Worm (Caenorhabditis elegans) whole organism, L3 larva: Measurements from ENCODE around the gene nhr-261.

Experiments used
- ZK546.5 ChIP-seq: sonication (generic microtip); optimal IDR thresholded peaks from 2 replicates; lab custom pipeline; 2017; ENCODE audit warnings: missing biosample characterization, missing genetic modification characterization
- ama-1 ChIP-seq: fragments of 150-350 bp; optimal IDR thresholded peaks from 2 replicates; lab custom pipeline; 2018
- ceh-16 ChIP-seq: sonication (generic microtip); optimal IDR thresholded peaks from 2 replicates; lab custom pipeline; 2017; ENCODE audit warnings: missing biosample characterization, missing genetic modification characterization
- ceh-28 ChIP-seq: fragments of 150-350 bp; optimal IDR thresholded peaks from 2 replicates; lab custom pipeline; 2014; ENCODE audit warnings: missing biosample characterization, missing genetic modification reagents, missing genetic modification characterization
- daf-12 ChIP-seq: fragments of 150-350 bp; optimal IDR thresholded peaks from 2 replicates; lab custom pipeline; 2014; ENCODE audit warnings: missing biosample characterization, missing genetic modification reagents, missing genetic modification characterization
- egl-27 ChIP-seq: sonication (generic microtip); optimal IDR thresholded peaks from 4 replicates; lab custom pipeline; 2017; ENCODE audit warnings: missing biosample characterization, missing genetic modification reagents, missing genetic modification characterization
- egl-5 ChIP-seq: fragments of 150-350 bp; optimal IDR thresholded peaks from 2 replicates; lab custom pipeline; 2017; ENCODE audit warnings: missing biosample characterization, missing genetic modification reagents, missing genetic modification characterization, inconsistent platforms
- elt-1 ChIP-seq: fragments of 150-350 bp; optimal IDR thresholded peaks from 2 replicates; lab custom pipeline; 2014; ENCODE audit warnings: missing biosample characterization, missing genetic modification characterization
- elt-2 ChIP-seq: sonication (generic microtip); optimal IDR thresholded peaks from 2 replicates; lab custom pipeline; 2016; ENCODE audit warnings: missing genetic modification reagents, mild to moderate bottlenecking, missing genetic modification characterization, missing compliant biosample characterization
- eor-1 ChIP-seq, 2 experiments: fragments of 150-350 bp; optimal IDR thresholded peaks; 2 replicates each; lab custom pipeline; 2014 to 2018; ENCODE audit warnings: missing biosample characterization in 2 of 2, missing genetic modification characterization in 2 of 2
- fkh-10 ChIP-seq: sonication (generic microtip); optimal IDR thresholded peaks from 2 replicates; lab custom pipeline; 2017; ENCODE audit warnings: missing biosample characterization, missing genetic modification reagents, missing genetic modification characterization
- hmg-11 ChIP-seq: sonication (generic microtip); optimal IDR thresholded peaks from 2 replicates; lab custom pipeline; 2016; ENCODE audit warnings: missing genetic modification characterization, missing compliant biosample characterization
- jun-1 ChIP-seq: fragments of 150-350 bp; optimal IDR thresholded peaks from 2 replicates; lab custom pipeline; 2014; ENCODE audit warnings: missing biosample characterization, missing genetic modification reagents, missing genetic modification characterization
- lin-15B ChIP-seq: fragments of 150-350 bp; optimal IDR thresholded peaks from 2 replicates; lab custom pipeline; 2014; ENCODE audit warnings: missing biosample characterization, missing genetic modification characterization
- lin-39 ChIP-seq: fragments of 150-350 bp; optimal IDR thresholded peaks from 2 replicates; lab custom pipeline; 2018; ENCODE audit warnings: missing biosample characterization, missing genetic modification reagents, missing genetic modification characterization
- lsy-12 ChIP-seq: sonication (generic microtip); optimal IDR thresholded peaks from 2 replicates; lab custom pipeline; 2016; ENCODE audit warnings: mild to moderate bottlenecking, missing genetic modification characterization, missing compliant biosample characterization
- mdl-1 ChIP-seq: fragments of 150-350 bp; optimal IDR thresholded peaks from 2 replicates; lab custom pipeline; 2014; ENCODE audit warnings: missing biosample characterization, missing genetic modification characterization
- nfya-1 ChIP-seq: sonication (generic microtip); optimal IDR thresholded peaks from 2 replicates; lab custom pipeline; 2017; ENCODE audit warnings: missing genetic modification characterization, mild to moderate bottlenecking, missing compliant biosample characterization, antibody characterized with exemption, moderate library complexity; ENCODE audit not compliant: insufficient read depth
- nhr-12 ChIP-seq: fragments of 150-350 bp; optimal IDR thresholded peaks from 2 replicates; lab custom pipeline; 2014; ENCODE audit warnings: missing biosample characterization, missing genetic modification characterization
- nhr-23 ChIP-seq: fragments of 150-350 bp; optimal IDR thresholded peaks from 2 replicates; lab custom pipeline; 2014; ENCODE audit warnings: missing biosample characterization, missing genetic modification reagents, missing genetic modification characterization
- nhr-25 ChIP-seq: sonication (generic microtip); optimal IDR thresholded peaks from 2 replicates; lab custom pipeline; 2017; ENCODE audit warnings: missing biosample characterization, missing genetic modification characterization
- nhr-43 ChIP-seq: sonication (generic microtip); optimal IDR thresholded peaks from 2 replicates; lab custom pipeline; 2016; ENCODE audit warnings: mild to moderate bottlenecking, missing genetic modification characterization, missing compliant biosample characterization; ENCODE audit not compliant: poor library complexity, severe bottlenecking
- nhr-67 ChIP-seq: fragments of 150-350 bp; optimal IDR thresholded peaks from 2 replicates; lab custom pipeline; 2014; ENCODE audit warnings: missing biosample characterization, missing genetic modification characterization
- nhr-76 ChIP-seq: fragments of 150-350 bp; sonication (generic microtip); optimal IDR thresholded peaks from 5 replicates; lab custom pipeline; 2014; ENCODE audit warnings: missing biosample characterization, missing genetic modification characterization
- pha-4 ChIP-seq: fragments of 150-350 bp; optimal IDR thresholded peaks from 2 replicates; lab custom pipeline; 2014; ENCODE audit warnings: missing biosample characterization, missing genetic modification reagents, missing genetic modification characterization
- pqm-1 ChIP-seq: fragments of 150-350 bp; optimal IDR thresholded peaks from 2 replicates; lab custom pipeline; 2017; ENCODE audit warnings: missing biosample characterization, missing genetic modification characterization, inconsistent platforms
- sea-2 ChIP-seq: fragments of 150-350 bp; sonication (generic microtip); optimal IDR thresholded peaks from 4 replicates; lab custom pipeline; 2014; ENCODE audit warnings: missing biosample characterization, missing genetic modification reagents, missing genetic modification characterization
- skn-1 ChIP-seq: fragments of 150-350 bp; optimal IDR thresholded peaks from 2 replicates; lab custom pipeline; 2014; ENCODE audit warnings: missing biosample characterization, missing genetic modification characterization
- snpc-4 ChIP-seq: fragments of 150-350 bp; optimal IDR thresholded peaks from 2 replicates; lab custom pipeline; 2014; ENCODE audit warnings: missing biosample characterization, missing genetic modification characterization
- tbx-2 ChIP-seq: sonication (generic microtip); optimal IDR thresholded peaks from 2 replicates; lab custom pipeline; 2016; ENCODE audit warnings: mild to moderate bottlenecking, missing genetic modification characterization, missing compliant biosample characterization
- unc-39 ChIP-seq: sonication (generic microtip); optimal IDR thresholded peaks from 4 replicates; lab custom pipeline; 2017; ENCODE audit warnings: missing biosample characterization, missing genetic modification characterization
- unc-62 ChIP-seq: fragments of 150-350 bp; sonication (generic microtip); optimal IDR thresholded peaks from 4 replicates; lab custom pipeline; 2014; ENCODE audit warnings: missing biosample characterization, missing genetic modification reagents, missing genetic modification characterization
- ztf-11 ChIP-seq: fragments of 150-350 bp; optimal IDR thresholded peaks from 2 replicates; lab custom pipeline; 2014; ENCODE audit warnings: missing biosample characterization, missing genetic modification characterization

Gene nhr-261

DNA sequence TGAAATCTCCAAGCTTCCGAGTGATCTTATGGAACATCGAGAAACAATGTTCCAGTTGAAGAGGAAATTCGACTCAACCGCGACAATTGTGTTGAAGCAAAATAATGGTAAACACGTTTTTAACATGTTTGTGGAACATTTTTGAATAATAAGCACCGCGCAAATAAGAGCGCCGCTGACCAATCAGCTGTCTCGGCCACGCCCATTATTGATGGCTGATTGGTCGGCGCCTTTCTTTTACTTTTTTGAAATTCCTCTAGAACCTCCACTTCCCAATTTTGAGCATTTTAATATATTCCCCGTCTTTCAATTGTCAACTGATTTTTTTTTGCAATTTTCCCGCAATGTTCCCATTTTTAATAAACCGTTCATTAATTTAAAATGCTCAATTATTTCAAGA, 43.6 kb upstream of the nhr-261 start:
- TF ChIP-seq nfya-1 (tag; lab: Kevin White, UChicago) (peak; percentile 64), ceh-16 (tag; lab: Kevin White, UChicago) (no peak)

ce11 chrII:3906615-3907190, 42.2 kb upstream of the nhr-261 start, which contains the start of the genes F53C3.11 and fbxb-103:
Gene F53C3.11, minus strand, starts transcription at chrII:3906715.
Gene fbxb-103, plus strand, starts transcription at chrII:3907140.
- no peak for TF ChIP-seq nhr-25
- TF ChIP-seq ama-1 (lab: Kevin White, UChicago), result no peak
- no peak for TF ChIP-seq mdl-1 (tag; lab: Kevin White, UChicago)
- no peak for TF ChIP-seq jun-1 (tag; lab: Kevin White, UChicago)
- no peak for TF ChIP-seq unc-62 (GFP tag; lab: Kevin White, UChicago)
- TF ChIP-seq nhr-12, result no peak
- no peak for TF ChIP-seq ceh-16 (tag; lab: Kevin White, UChicago)
- TF ChIP-seq eor-1 (tag; optimal IDR thresholded peaks at IDR 0.05; lab: Kevin White, UChicago), result no peak
- TF ChIP-seq tbx-2 (tag; lab: Kevin White, UChicago), result no peak
- no peak for TF ChIP-seq ztf-11 (tag; lab: Kevin White, UChicago)
- TF ChIP-seq elt-1, result no peak

ce11 chrII:3902798-3903197, 38.2 kb upstream of the nhr-261 start, which contains the start of gene F53C3.3:
Gene F53C3.3, plus strand, starts transcription at chrII:3902856.
- TF ChIP-seq nhr-23 (tag; lab: Kevin White, UChicago), result no peak
- TF ChIP-seq tbx-2 (tag; lab: Kevin White, UChicago), result no peak
- no peak for TF ChIP-seq daf-12
- TF ChIP-seq nhr-67 (tag; lab: Kevin White, UChicago), result no peak
- TF ChIP-seq mdl-1 (tag; lab: Kevin White, UChicago), result no peak
- no peak for TF ChIP-seq skn-1
- no peak for TF ChIP-seq lin-15B (tag; lab: Kevin White, UChicago)
- no peak for TF ChIP-seq nfya-1 (tag; lab: Kevin White, UChicago)
- TF ChIP-seq ZK546.5 (tag; lab: Kevin White, UChicago), result no peak
- no peak for TF ChIP-seq nhr-43 (tag; lab: Kevin White, UChicago)
- TF ChIP-seq elt-2, result no peak
- no peak for TF ChIP-seq pha-4 (tag; lab: Kevin White, UChicago)
- TF ChIP-seq pqm-1 (tag; lab: Kevin White, UChicago), result no peak
- no peak for TF ChIP-seq nhr-76 (tag; lab: Kevin White, UChicago)

- TF ChIP-seq lin-39 (tag; lab: Kevin White, UChicago) (no peak), ZK546.5 (tag; lab: Kevin White, UChicago) (no peak), hmg-11 (tag; lab: Kevin White, UChicago) (no peak), unc-62 (GFP tag; lab: Kevin White, UChicago) (no peak), fkh-10 (no peak), eor-1 (tag; optimal IDR thresholded peaks at IDR 0.05; lab: Kevin White, UChicago) (no peak), nhr-76 (tag; lab: Kevin White, UChicago) (no peak), pha-4 (tag; lab: Kevin White, UChicago) (no peak), snpc-4 (tag; lab: Kevin White, UChicago) (no peak), egl-5 (tag; lab: Kevin White, UChicago) (no peak), jun-1 (tag; lab: Kevin White, UChicago) (no peak), lsy-12 (no peak), sea-2 (GFP tag; lab: Kevin White, UChicago) (no peak), pqm-1 (tag; lab: Kevin White, UChicago) (no peak), unc-39 (tag; lab: Kevin White, UChicago) (no peak)
Observed at ce11 chrII:3901108-3901507, 36.6 kb upstream of the nhr-261 start, which contains the start of gene F53C3.4. Gene F53C3.4, plus strand, starts transcription at chrII:3901408.

ce11 chrII:3897758-3898494, 33.4 kb upstream of the nhr-261 start, which contains the start of gene F53C3.6:
Gene F53C3.6, plus strand, starts transcription at chrII:3898142.
- TF ChIP-seq mdl-1 (tag; lab: Kevin White, UChicago), result peak; percentile 16
- TF ChIP-seq jun-1 (tag; lab: Kevin White, UChicago), result peak; percentile 33
- no peak for TF ChIP-seq daf-12
- peak; percentile 42 for TF ChIP-seq nhr-25
- TF ChIP-seq elt-2, result peak; percentile 44
- TF ChIP-seq pqm-1 (tag; lab: Kevin White, UChicago), result peak; percentile 16
- TF ChIP-seq egl-27 (tag; lab: Kevin White, UChicago), result peak; percentile 40
- peak; percentile 37 for TF ChIP-seq ceh-28
- no peak for TF ChIP-seq nhr-67 (tag; lab: Kevin White, UChicago)
- no peak for TF ChIP-seq lin-15B (tag; lab: Kevin White, UChicago)
- peak; percentile 52 for TF ChIP-seq egl-5 (tag; lab: Kevin White, UChicago)
- TF ChIP-seq nfya-1 (tag; lab: Kevin White, UChicago), result peak; percentile 65
- peak; percentile 4 for TF ChIP-seq lin-39 (tag; lab: Kevin White, UChicago)
